Fruit fly (Drosophila melanogaster) whole organism, embryonic: ENCODE measurements around the gene Ndae1.

Source experiments
- BtbVII ChIP-seq: fragments of 200-800 bp; sonication (Bioruptor generic); optimal IDR thresholded peaks from 3 replicates; lab custom pipeline; 2017; ENCODE audit warnings: missing biosample characterization, mild to moderate bottlenecking, missing genetic modification characterization
- CG10959 ChIP-seq: fragments of 200-800 bp; sonication (Bioruptor generic); IDR thresholded peaks from 2 replicates; pipeline ENCODE4 v1.3.6; 2022; ENCODE audit warnings: missing biosample characterization, missing genetic modification characterization
- CG11695 ChIP-seq: fragments of 200-800 bp; sonication (Bioruptor generic); IDR thresholded peaks from 3 replicates; pipeline ENCODE4 v1.3.6; 2022; ENCODE audit warnings: missing biosample characterization, missing genetic modification characterization
- CG14860 ChIP-seq: fragments of 200-800 bp; sonication (Bioruptor generic); IDR thresholded peaks from 3 replicates; pipeline ENCODE4 v1.3.6; 2022; ENCODE audit warnings: missing biosample characterization, missing genetic modification characterization; ENCODE audit not compliant: partially characterized antibody
- CG15269 ChIP-seq: fragments of 200-800 bp; sonication (Bioruptor generic); optimal IDR thresholded peaks from 2 replicates; lab custom pipeline; 2018; ENCODE audit warnings: missing biosample characterization, mild to moderate bottlenecking, missing genetic modification characterization, moderate library complexity
- CG17328 ChIP-seq: fragments of 200-800 bp; sonication (Bioruptor generic); IDR thresholded peaks from 2 replicates; pipeline ENCODE4 v1.3.6; 2022; ENCODE audit warnings: missing biosample characterization, missing genetic modification characterization
- CG18476 ChIP-seq: fragments of 200-800 bp; sonication (Bioruptor generic); optimal IDR thresholded peaks from 2 replicates; lab custom pipeline; 2016; ENCODE audit warnings: missing biosample characterization, mild to moderate bottlenecking, missing genetic modification characterization
- CG2875 ChIP-seq: fragments of 200-800 bp; sonication (Bioruptor generic); optimal IDR thresholded peaks from 2 replicates; lab custom pipeline; 2017; ENCODE audit warnings: missing biosample characterization, mild to moderate bottlenecking, missing genetic modification characterization, missing genetic modification reagents
- CG2889 ChIP-seq: fragments of 200-800 bp; sonication (Bioruptor generic); IDR thresholded peaks from 3 replicates; pipeline ENCODE4 v1.3.6; 2022; ENCODE audit warnings: missing biosample characterization, missing genetic modification characterization
- CG34422 ChIP-seq: fragments of 200-800 bp; sonication (Bioruptor generic); IDR thresholded peaks from 3 replicates; pipeline ENCODE4 v1.3.6; 2022; ENCODE audit warnings: missing biosample characterization, missing genetic modification characterization
- CG3847 ChIP-seq: fragments of 200-800 bp; sonication (Bioruptor generic); IDR thresholded peaks from 2 replicates; pipeline ENCODE4 v1.3.6; 2022; ENCODE audit warnings: missing biosample characterization, missing genetic modification characterization
- CG6175 ChIP-seq: fragments of 200-800 bp; sonication (Bioruptor generic); IDR thresholded peaks from 3 replicates; pipeline ENCODE4 v1.3.6; 2022; ENCODE audit warnings: missing biosample characterization, missing genetic modification characterization
- CG7987 ChIP-seq: fragments of 200-800 bp; sonication (Bioruptor generic); optimal IDR thresholded peaks from 2 replicates; lab custom pipeline; 2018; ENCODE audit warnings: missing biosample characterization, mild to moderate bottlenecking, missing genetic modification characterization, moderate library complexity
- Ets97D ChIP-seq: fragments of 200-800 bp; sonication (Bioruptor generic); optimal IDR thresholded peaks from 3 replicates; lab custom pipeline; 2016; ENCODE audit warnings: missing biosample characterization, missing genetic modification characterization
- HLH4C ChIP-seq: fragments of 200-800 bp; sonication (Bioruptor generic); IDR thresholded peaks from 3 replicates; pipeline ENCODE4 v1.3.6; 2022; ENCODE audit warnings: missing biosample characterization, missing genetic modification characterization; ENCODE audit not compliant: partially characterized antibody
- Med ChIP-seq: fragments of 200-800 bp; sonication (Bioruptor generic); peaks from one replicate; lab custom pipeline; 2016; ENCODE audit warnings: missing biosample characterization, missing genetic modification characterization, mild to moderate bottlenecking, inconsistent platforms, moderate library complexity
- Opbp ChIP-seq: fragments of 200-800 bp; sonication (Bioruptor generic); IDR thresholded peaks from 3 replicates; pipeline ENCODE4 v1.3.6; 2022; ENCODE audit warnings: missing biosample characterization, missing genetic modification characterization; ENCODE audit not compliant: partially characterized antibody
- Pdp1 ChIP-seq, 2 experiments: fragments of 200-800 bp; sonication (Bioruptor generic); optimal IDR thresholded peaks; 3 replicates each; lab custom pipeline; 2016; ENCODE audit warnings: missing biosample characterization in 2 of 2, missing genetic modification characterization in 2 of 2, mild to moderate bottlenecking in 1 of 2, moderate library complexity in 1 of 2
- Rfx ChIP-seq: fragments of 200-800 bp; sonication (Bioruptor generic); IDR thresholded peaks from 2 replicates; pipeline ENCODE4 v1.3.6; 2022; ENCODE audit warnings: missing biosample characterization, missing genetic modification characterization
- Sox100B ChIP-seq: fragments of 200-800 bp; sonication (Bioruptor generic); optimal IDR thresholded peaks from 3 replicates; lab custom pipeline; 2018; ENCODE audit warnings: missing biosample characterization, mild to moderate bottlenecking, missing genetic modification characterization
- Sox102F ChIP-seq: fragments of 200-800 bp; sonication (Bioruptor generic); optimal IDR thresholded peaks from 2 replicates; lab custom pipeline; 2018; ENCODE audit warnings: missing biosample characterization, mild to moderate bottlenecking, missing genetic modification characterization, moderate library complexity
- Sry-δ ChIP-seq: fragments of 200-800 bp; sonication (Bioruptor generic); optimal IDR thresholded peaks from 2 replicates; lab custom pipeline; 2016; ENCODE audit warnings: missing biosample characterization, missing genetic modification characterization
- al ChIP-seq: fragments of 200-800 bp; sonication (Bioruptor generic); IDR thresholded peaks from 2 replicates; pipeline ENCODE4 v1.3.6; 2022; ENCODE audit warnings: missing biosample characterization, missing genetic modification characterization
- caup ChIP-seq: fragments of 200-800 bp; sonication (Bioruptor generic); optimal IDR thresholded peaks from 3 replicates; lab custom pipeline; 2017; ENCODE audit warnings: missing biosample characterization, mild to moderate bottlenecking, missing genetic modification characterization, moderate library complexity; ENCODE audit not compliant: severe bottlenecking
- cg ChIP-seq: fragments of 200-800 bp; sonication (Bioruptor generic); optimal IDR thresholded peaks from 3 replicates; lab custom pipeline; 2019; ENCODE audit warnings: missing biosample characterization, mild to moderate bottlenecking, missing genetic modification characterization, moderate library complexity
- crol ChIP-seq: fragments of 200-800 bp; sonication (Bioruptor generic); IDR thresholded peaks from 2 replicates; pipeline ENCODE4 v1.3.6; 2022; ENCODE audit warnings: missing biosample characterization, missing genetic modification characterization
- dm ChIP-seq: fragments of 200-800 bp; sonication (Bioruptor generic); optimal IDR thresholded peaks from 3 replicates; lab custom pipeline; 2016; ENCODE audit warnings: missing biosample characterization, missing genetic modification characterization
- dpn ChIP-seq, 2 experiments: fragments of 200-800 bp; sonication (Bioruptor generic); optimal IDR thresholded peaks; 3 replicates each; lab custom pipeline; 2016; ENCODE audit warnings: missing biosample characterization in 2 of 2, missing genetic modification characterization in 2 of 2
- dysf ChIP-seq: fragments of 200-800 bp; sonication (Bioruptor generic); IDR thresholded peaks from 3 replicates; pipeline ENCODE4 v1.3.6; 2022; ENCODE audit warnings: missing biosample characterization, missing genetic modification characterization
- emc ChIP-seq: fragments of 200-800 bp; sonication (Bioruptor generic); optimal IDR thresholded peaks from 2 replicates; lab custom pipeline; 2016; ENCODE audit warnings: missing biosample characterization, missing genetic modification characterization
- esg ChIP-seq: fragments of 200-800 bp; sonication (Bioruptor generic); conservative IDR thresholded peaks from 2 replicates; pipeline ENCODE4 v1.3.6; 2022; ENCODE audit warnings: missing biosample characterization, missing genetic modification characterization
- gfzf ChIP-seq: fragments of 200-800 bp; sonication (Bioruptor generic); optimal IDR thresholded peaks from 2 replicates; lab custom pipeline; 2016; ENCODE audit warnings: missing biosample characterization, mild to moderate bottlenecking, missing genetic modification characterization, moderate library complexity
- grau ChIP-seq: fragments of 200-800 bp; optimal IDR thresholded peaks from 3 replicates; lab custom pipeline; 2019; ENCODE audit warnings: missing biosample characterization, mild to moderate bottlenecking, missing genetic modification characterization, moderate library complexity
- org-1 ChIP-seq: fragments of 200-800 bp; sonication (Bioruptor generic); optimal IDR thresholded peaks from 2 replicates; lab custom pipeline; 2017; ENCODE audit warnings: missing biosample characterization, missing genetic modification characterization
- phol ChIP-seq: fragments of 200-800 bp; sonication (Bioruptor generic); optimal IDR thresholded peaks from 3 replicates; lab custom pipeline; 2018; ENCODE audit warnings: missing biosample characterization, mild to moderate bottlenecking, missing genetic modification characterization, moderate library complexity
- row ChIP-seq: fragments of 200-800 bp; sonication (Bioruptor generic); IDR thresholded peaks from 3 replicates; pipeline ENCODE4 v1.3.6; 2022; ENCODE audit warnings: missing biosample characterization, missing genetic modification characterization
- sd ChIP-seq: fragments of 200-800 bp; sonication (Bioruptor generic); optimal IDR thresholded peaks from 3 replicates; lab custom pipeline; 2018; ENCODE audit warnings: missing biosample characterization, mild to moderate bottlenecking, missing genetic modification characterization, moderate library complexity
- slbo ChIP-seq: fragments of 200-800 bp; sonication (Bioruptor generic); IDR thresholded peaks from 2 replicates; pipeline ENCODE4 v1.3.6; 2022; ENCODE audit warnings: missing biosample characterization, missing genetic modification characterization
- ssp ChIP-seq: fragments of 200-800 bp; sonication (Bioruptor generic); IDR thresholded peaks from 2 replicates; pipeline ENCODE4 v1.3.6; 2022; ENCODE audit warnings: missing biosample characterization, missing genetic modification characterization
- stwl ChIP-seq: fragments of 200-800 bp; sonication (Bioruptor generic); optimal IDR thresholded peaks from 3 replicates; lab custom pipeline; 2018; ENCODE audit warnings: missing biosample characterization, mild to moderate bottlenecking, missing genetic modification characterization, moderate library complexity
- tna ChIP-seq: fragments of 200-800 bp; sonication (Bioruptor generic); IDR thresholded peaks from 2 replicates; pipeline ENCODE4 v1.3.6; 2022; ENCODE audit warnings: missing biosample characterization, missing genetic modification characterization; ENCODE audit not compliant: partially characterized antibody
- trem ChIP-seq: fragments of 200-800 bp; optimal IDR thresholded peaks from 3 replicates; lab custom pipeline; 2019; ENCODE audit warnings: missing biosample characterization, mild to moderate bottlenecking, missing genetic modification characterization, moderate library complexity
- trh ChIP-seq: fragments of 200-800 bp; sonication (Bioruptor generic); optimal IDR thresholded peaks from 2 replicates; lab custom pipeline; 2016; ENCODE audit warnings: missing biosample characterization, missing genetic modification characterization
- wdn ChIP-seq: fragments of 200-800 bp; sonication (Bioruptor generic); IDR thresholded peaks from 2 replicates; pipeline ENCODE4 v1.3.6; 2022; ENCODE audit warnings: missing biosample characterization, missing genetic modification characterization

The Ndae1 gene

dm6 chr2L:7239310-7239709 is 9.8 kb downstream of the Ndae1 start (continued):
- TF ChIP-seq caup (GFP tag; lab: Kevin White, UChicago) (peak; percentile 67), CG6175 (no peak), wdn (GFP tag; lab: Robert Waterston, UW) (no peak), CG17328 (GFP tag; lab: Robert Waterston, UW) (no peak), crol (no peak), emc (GFP tag; lab: Kevin White, UChicago) (no peak), dysf (GFP tag; lab: Robert Waterston, UW) (no peak; the same call in 2 of the 3 replicates), sd (peak; percentile 22), Opbp (no peak), dpn (GFP tag; optimal IDR thresholded peaks at IDR 0.05; lab: Kevin White, UChicago) (peak in 1 of 2 experiments; percentile 26), HLH4C (GFP tag; lab: Robert Waterston, UW) (no peak), CG11695 (peak; percentile 68; the same call in 2 of the 3 replicates), BtbVII (GFP tag; lab: Kevin White, UChicago) (peak; percentile 36)

dm6 chr2L:7232713-7233112 is 16.4 kb downstream of the Ndae1 start, which contains the start of gene CG43800:
TSS of gene CG43800 (minus strand) at chr2L:7232813.
- TF ChIP-seq CG17328 (GFP tag; lab: Robert Waterston, UW) (no peak), Sox102F (GFP tag; lab: Kevin White, UChicago) (no peak), CG2875 (GFP tag; lab: Kevin White, UChicago) (no peak), Med (GFP tag; lab: Kevin White, UChicago) (peak; percentile 15)

- no peak for TF ChIP-seq CG7987 (GFP tag; lab: Kevin White, UChicago)
- no peak for TF ChIP-seq CG2889 (GFP tag; lab: Robert Waterston, UW)
- TF ChIP-seq trh (GFP tag; lab: Kevin White, UChicago), result no peak
- no peak for TF ChIP-seq CG10959
- no peak for TF ChIP-seq Rfx (GFP tag; lab: Robert Waterston, UW)
Observed at dm6 chr2L:7227434-7227833, 21.7 kb downstream of the Ndae1 start, which contains the start of gene CG43799. TSS of gene CG43799 (plus strand) at chr2L:7227734.

dm6 chr2L:7226587-7226986 is 22.6 kb downstream of the Ndae1 start:
- TF ChIP-seq stwl (tag; lab: Kevin White, UChicago) (peak; percentile 88), cg (GFP tag; lab: Kevin White, UChicago) (peak; percentile 40), al (GFP tag; lab: Robert Waterston, UW) (no peak)

DNA sequence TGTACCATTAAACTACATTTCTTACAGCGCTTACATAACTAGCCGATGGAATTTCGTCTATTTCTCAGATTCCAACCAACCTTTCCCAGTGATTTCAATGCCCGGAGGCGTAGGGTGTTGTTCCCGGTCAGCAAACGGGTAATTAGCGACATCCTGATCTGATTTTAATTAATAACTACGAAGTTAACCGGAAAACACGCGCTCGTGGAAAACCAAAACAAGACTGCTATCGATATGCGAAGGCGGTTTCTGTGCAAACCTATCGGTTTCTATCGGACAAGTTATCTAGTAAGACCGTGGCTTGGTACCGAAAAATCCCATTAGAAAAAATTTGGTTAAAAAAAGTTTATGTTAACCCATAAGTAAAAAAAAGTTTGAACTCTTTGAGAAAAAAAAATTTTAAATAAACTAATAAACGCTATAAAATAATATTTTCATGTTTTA is 26.3 kb downstream of the Ndae1 start, which contains the start of gene mEFG1:
Gene mEFG1 (minus strand): TSS at position 253 of the 444 bp plus-strand sequence.
- peak; percentile 14 for TF ChIP-seq Ets97D
- peak; percentile 25 for TF ChIP-seq trem (tag; lab: Kevin White, UChicago)
- no peak for TF ChIP-seq CG34422 (GFP tag; lab: Robert Waterston, UW)
- no peak for TF ChIP-seq ssp
- peak; percentile 78 for TF ChIP-seq gfzf
- peak; percentile 78 for TF ChIP-seq dm
- TF ChIP-seq phol, result peak; percentile 19
- TF ChIP-seq dpn (GFP tag; optimal IDR thresholded peaks at IDR 0.05; lab: Kevin White, UChicago), result no peak
- TF ChIP-seq Pdp1 (GFP tag; optimal IDR thresholded peaks at IDR 0.05; lab: Kevin White, UChicago), result peak in 1 of 2 experiments; percentile 94
- peak; percentile 82 for TF ChIP-seq tna (GFP tag; lab: Robert Waterston, UW)
- peak; percentile 59 for TF ChIP-seq CG14860
- no peak for TF ChIP-seq esg (GFP tag; lab: Robert Waterston, UW)
- TF ChIP-seq org-1, result no peak
- TF ChIP-seq CG15269 (tag; lab: Kevin White, UChicago), result peak; percentile 22
- peak; percentile 14 for TF ChIP-seq Sox100B (GFP tag; lab: Kevin White, UChicago)
- 0 out of 2 replicates have a peak, but pooled peaks have one; percentile 28 for TF ChIP-seq slbo
- TF ChIP-seq Sry-δ (GFP tag; lab: Kevin White, UChicago), result peak; percentile 34
- peak; percentile 72 for TF ChIP-seq row
- peak; percentile 15 for TF ChIP-seq grau (tag; lab: Kevin White, UChicago)
- no peak for TF ChIP-seq CG18476 (GFP tag; lab: Kevin White, UChicago)
- TF ChIP-seq CG3847 (GFP tag; lab: Robert Waterston, UW), result no peak
